Fruit fly (Drosophila melanogaster) whole organism, embryonic: ENCODE measurements around the gene upd1.

Source experiments
- Aef1 ChIP-seq: fragments of 200-800 bp; sonication (Bioruptor generic); IDR thresholded peaks from 3 replicates; pipeline ENCODE4 v1.3.6; 2022; ENCODE audit warnings: missing biosample characterization, missing genetic modification characterization
- B-H2 ChIP-seq: fragments of 200-800 bp; sonication (Bioruptor generic); optimal IDR thresholded peaks from 2 replicates; lab custom pipeline; 2018; ENCODE audit warnings: missing biosample characterization, mild to moderate bottlenecking, missing genetic modification characterization
- Bdp1 ChIP-seq: fragments of 200-800 bp; sonication (Bioruptor generic); optimal IDR thresholded peaks from 3 replicates; lab custom pipeline; 2016; ENCODE audit warnings: missing biosample characterization, missing genetic modification characterization
- CG10366 ChIP-seq: fragments of 200-800 bp; sonication (Bioruptor generic); IDR thresholded peaks from 2 replicates; pipeline ENCODE4 v1.3.6; 2022; ENCODE audit warnings: missing biosample characterization, missing genetic modification characterization
- CG10979 ChIP-seq: fragments of 200-800 bp; sonication (Bioruptor generic); optimal IDR thresholded peaks from 2 replicates; lab custom pipeline; 2018; ENCODE audit warnings: missing biosample characterization, mild to moderate bottlenecking, missing genetic modification characterization, moderate library complexity
- CG11456 ChIP-seq: fragments of 200-800 bp; sonication (Bioruptor generic); IDR thresholded peaks from 3 replicates; pipeline ENCODE4 v1.3.6; 2022; ENCODE audit warnings: missing biosample characterization, missing genetic modification characterization
- CG11504 ChIP-seq: fragments of 200-800 bp; sonication (Bioruptor generic); optimal IDR thresholded peaks from 3 replicates; lab custom pipeline; 2019; ENCODE audit warnings: missing biosample characterization, mild to moderate bottlenecking, missing genetic modification characterization, moderate library complexity
- CG12942 ChIP-seq: fragments of 200-800 bp; sonication (Bioruptor generic); optimal IDR thresholded peaks from 3 replicates; lab custom pipeline; 2016; ENCODE audit warnings: missing biosample characterization, missing genetic modification characterization
- CG13424 ChIP-seq: fragments of 200-800 bp; sonication (Bioruptor generic); optimal IDR thresholded peaks from 2 replicates; lab custom pipeline; 2019; ENCODE audit warnings: missing biosample characterization, mild to moderate bottlenecking, missing genetic modification characterization, moderate library complexity
- CG17612 ChIP-seq: fragments of 200-800 bp; sonication (Bioruptor generic); IDR thresholded peaks from 2 replicates; pipeline ENCODE4 v1.3.6; 2022; ENCODE audit warnings: missing biosample characterization, missing genetic modification characterization
- CG17912 ChIP-seq: fragments of 200-800 bp; sonication (Bioruptor generic); optimal IDR thresholded peaks from 2 replicates; lab custom pipeline; 2018; ENCODE audit warnings: missing biosample characterization, mild to moderate bottlenecking, missing genetic modification characterization
- CG18262 ChIP-seq: fragments of 200-800 bp; optimal IDR thresholded peaks from 3 replicates; lab custom pipeline; 2019; ENCODE audit warnings: missing biosample characterization, mild to moderate bottlenecking, missing genetic modification characterization, moderate library complexity
- CG2678 ChIP-seq: fragments of 200-800 bp; sonication (Bioruptor generic); optimal IDR thresholded peaks from 3 replicates; lab custom pipeline; 2019; ENCODE audit warnings: missing biosample characterization, mild to moderate bottlenecking, missing genetic modification characterization, moderate library complexity
- CG2712 ChIP-seq: fragments of 200-800 bp; optimal IDR thresholded peaks from 3 replicates; lab custom pipeline; 2019; ENCODE audit warnings: missing biosample characterization, mild to moderate bottlenecking, missing genetic modification characterization, moderate library complexity
- CG30431 ChIP-seq: fragments of 200-800 bp; sonication (Bioruptor generic); optimal IDR thresholded peaks from 2 replicates; lab custom pipeline; 2017; ENCODE audit warnings: missing biosample characterization, missing genetic modification characterization
- CG31365 ChIP-seq: fragments of 200-800 bp; sonication (Bioruptor generic); optimal IDR thresholded peaks from 2 replicates; lab custom pipeline; 2018; ENCODE audit warnings: missing biosample characterization, mild to moderate bottlenecking, missing genetic modification characterization
- CG42726 ChIP-seq: fragments of 200-800 bp; sonication (Bioruptor generic); IDR thresholded peaks from 2 replicates; pipeline ENCODE4 v1.3.6; 2022; ENCODE audit warnings: missing biosample characterization, missing genetic modification characterization; ENCODE audit not compliant: partially characterized antibody
- CG6689 ChIP-seq: fragments of 200-800 bp; sonication (Bioruptor generic); IDR thresholded peaks from 2 replicates; pipeline ENCODE4 v1.3.6; 2022; ENCODE audit warnings: missing biosample characterization, missing genetic modification characterization
- CG8290 ChIP-seq, 3 experiments: fragments of 200-800 bp; sonication (Bioruptor generic); optimal IDR thresholded peaks; 2 replicates each; lab custom pipeline; 2016 to 2019; ENCODE audit warnings: missing biosample characterization in 3 of 3, missing genetic modification characterization in 3 of 3, mild to moderate bottlenecking in 2 of 3, moderate library complexity in 1 of 3
- CG8359 ChIP-seq: fragments of 200-800 bp; sonication (Bioruptor generic); optimal IDR thresholded peaks from 2 replicates; lab custom pipeline; 2017; ENCODE audit warnings: missing biosample characterization, mild to moderate bottlenecking, missing genetic modification characterization, borderline replicate concordance
- CG9932 ChIP-seq: fragments of 200-800 bp; sonication (Bioruptor generic); IDR thresholded peaks from 2 replicates; pipeline ENCODE4 v1.3.6; 2022; ENCODE audit warnings: missing biosample characterization, missing genetic modification characterization
- Fer3 ChIP-seq: fragments of 200-800 bp; sonication (Bioruptor generic); optimal IDR thresholded peaks from 2 replicates; lab custom pipeline; 2018; ENCODE audit warnings: missing biosample characterization, mild to moderate bottlenecking, missing genetic modification characterization, moderate library complexity
- Gug ChIP-seq: fragments of 200-800 bp; sonication (Bioruptor generic); IDR thresholded peaks from 4 replicates; pipeline ENCODE4 v1.3.6; 2022; ENCODE audit warnings: missing biosample characterization, missing genetic modification characterization
- HHEX ChIP-seq: fragments of 200-800 bp; sonication (Bioruptor generic); optimal IDR thresholded peaks from 3 replicates; lab custom pipeline; 2017; ENCODE audit warnings: missing biosample characterization, mild to moderate bottlenecking, missing genetic modification characterization, missing genetic modification reagents
- HLH3B ChIP-seq: fragments of 200-800 bp; sonication (Bioruptor generic); IDR thresholded peaks from 2 replicates; pipeline ENCODE4 v1.3.6; 2022; ENCODE audit warnings: missing biosample characterization, missing genetic modification characterization
- HLH54F ChIP-seq: fragments of 200-800 bp; sonication (Bioruptor generic); optimal IDR thresholded peaks from 3 replicates; lab custom pipeline; 2016; ENCODE audit warnings: missing biosample characterization, missing genetic modification characterization
- Hmx ChIP-seq: fragments of 200-800 bp; sonication (Bioruptor generic); optimal IDR thresholded peaks from 2 replicates; lab custom pipeline; 2016; ENCODE audit warnings: missing biosample characterization, missing genetic modification characterization
- Jarid2 ChIP-seq: fragments of 200-800 bp; sonication (Bioruptor generic); optimal IDR thresholded peaks from 3 replicates; lab custom pipeline; 2017; ENCODE audit warnings: mild to moderate bottlenecking, missing biosample characterization, missing genetic modification reagents, missing genetic modification characterization
- Lpt ChIP-seq: fragments of >200 bp; optimal IDR thresholded peaks from 2 replicates; lab custom pipeline; 2018; ENCODE audit warnings: missing biosample characterization, missing genetic modification characterization
- Med ChIP-seq: fragments of 200-800 bp; sonication (Bioruptor generic); peaks from one replicate; lab custom pipeline; 2016; ENCODE audit warnings: missing biosample characterization, missing genetic modification characterization, mild to moderate bottlenecking, inconsistent platforms, moderate library complexity
- Myb ChIP-seq: fragments of 200-800 bp; sonication (Bioruptor generic); optimal IDR thresholded peaks from 2 replicates; lab custom pipeline; 2016; ENCODE audit warnings: missing biosample characterization, missing genetic modification characterization
- NFAT ChIP-seq: fragments of 200-800 bp; sonication (Bioruptor generic); IDR thresholded peaks from 2 replicates; pipeline ENCODE4 v1.3.6; 2022; ENCODE audit warnings: missing biosample characterization, missing genetic modification characterization
- Nf-YB ChIP-seq: fragments of 200-800 bp; sonication (Bioruptor generic); optimal IDR thresholded peaks from 3 replicates; lab custom pipeline; 2019; ENCODE audit warnings: missing biosample characterization, mild to moderate bottlenecking, missing genetic modification characterization, moderate library complexity
- Rx ChIP-seq: fragments of 200-800 bp; sonication (Bioruptor generic); IDR thresholded peaks from 2 replicates; pipeline ENCODE4 v1.3.6; 2022; ENCODE audit warnings: missing biosample characterization, missing genetic modification characterization
- Xrp1 ChIP-seq: fragments of 200-800 bp; sonication (Bioruptor generic); IDR thresholded peaks from 2 replicates; pipeline ENCODE4 v1.3.6; 2022; ENCODE audit warnings: missing biosample characterization, missing genetic modification characterization
- ara ChIP-seq: fragments of 200-800 bp; sonication (Bioruptor generic); IDR thresholded peaks from 2 replicates; pipeline ENCODE4 v1.3.6; 2022; ENCODE audit warnings: missing biosample characterization, missing genetic modification characterization
- bowl ChIP-seq: fragments of 200-800 bp; sonication (Bioruptor generic); IDR thresholded peaks from 2 replicates; pipeline ENCODE4 v1.3.6; 2022; ENCODE audit warnings: missing biosample characterization, missing genetic modification characterization
- crol ChIP-seq: fragments of 200-800 bp; sonication (Bioruptor generic); IDR thresholded peaks from 2 replicates; pipeline ENCODE4 v1.3.6; 2022; ENCODE audit warnings: missing biosample characterization, missing genetic modification characterization
- dimm ChIP-seq: fragments of 200-800 bp; sonication (Bioruptor generic); IDR thresholded peaks from 2 replicates; pipeline ENCODE4 v1.3.6; 2022; ENCODE audit warnings: missing biosample characterization, missing genetic modification characterization
- fu2 ChIP-seq: fragments of 200-800 bp; sonication (Bioruptor generic); optimal IDR thresholded peaks from 2 replicates; lab custom pipeline; 2016; ENCODE audit warnings: missing biosample characterization, missing genetic modification characterization
- gsb ChIP-seq: fragments of 200-800 bp; sonication (Bioruptor generic); IDR thresholded peaks from 2 replicates; pipeline ENCODE4 v1.3.6; 2022; ENCODE audit warnings: missing biosample characterization, missing genetic modification characterization
- ind ChIP-seq: fragments of 200-800 bp; sonication (Bioruptor generic); optimal IDR thresholded peaks from 3 replicates; lab custom pipeline; 2016; ENCODE audit warnings: missing biosample characterization, missing genetic modification characterization
- oc ChIP-seq: fragments of 200-800 bp; sonication (Bioruptor generic); optimal IDR thresholded peaks from 2 replicates; lab custom pipeline; 2018; ENCODE audit warnings: missing biosample characterization, mild to moderate bottlenecking, missing genetic modification characterization, moderate library complexity
- pho ChIP-seq: fragments of 200-800 bp; sonication (Bioruptor generic); optimal IDR thresholded peaks from 2 replicates; lab custom pipeline; 2016; ENCODE audit warnings: missing biosample characterization, missing genetic modification characterization
- pita ChIP-seq: fragments of 200-800 bp; sonication (Bioruptor generic); optimal IDR thresholded peaks from 2 replicates; lab custom pipeline; 2017; ENCODE audit warnings: missing biosample characterization, mild to moderate bottlenecking, missing genetic modification characterization
- scrt ChIP-seq: fragments of 200-800 bp; sonication (Bioruptor generic); optimal IDR thresholded peaks from 2 replicates; lab custom pipeline; 2018; ENCODE audit warnings: missing biosample characterization, mild to moderate bottlenecking, missing genetic modification characterization, moderate library complexity
- sens-2 ChIP-seq: fragments of 200-800 bp; sonication (Bioruptor generic); IDR thresholded peaks from 2 replicates; pipeline ENCODE4 v1.3.6; 2022; ENCODE audit warnings: missing biosample characterization, missing genetic modification characterization
- so ChIP-seq: fragments of 200-800 bp; sonication (Bioruptor generic); IDR thresholded peaks from 3 replicates; pipeline ENCODE4 v1.3.6; 2022; ENCODE audit warnings: missing biosample characterization, missing genetic modification characterization
- tna ChIP-seq: fragments of 200-800 bp; sonication (Bioruptor generic); IDR thresholded peaks from 2 replicates; pipeline ENCODE4 v1.3.6; 2022; ENCODE audit warnings: missing biosample characterization, missing genetic modification characterization; ENCODE audit not compliant: partially characterized antibody
- vvl ChIP-seq: fragments of 200-800 bp; sonication (Bioruptor generic); IDR thresholded peaks from 2 replicates; pipeline ENCODE4 v1.3.6; 2022; ENCODE audit warnings: missing biosample characterization, missing genetic modification characterization
- wor ChIP-seq: fragments of 200-800 bp; sonication (Bioruptor generic); IDR thresholded peaks from 2 replicates; pipeline ENCODE4 v1.3.6; 2022; ENCODE audit warnings: missing biosample characterization, missing genetic modification characterization

Gene upd1

DNA sequence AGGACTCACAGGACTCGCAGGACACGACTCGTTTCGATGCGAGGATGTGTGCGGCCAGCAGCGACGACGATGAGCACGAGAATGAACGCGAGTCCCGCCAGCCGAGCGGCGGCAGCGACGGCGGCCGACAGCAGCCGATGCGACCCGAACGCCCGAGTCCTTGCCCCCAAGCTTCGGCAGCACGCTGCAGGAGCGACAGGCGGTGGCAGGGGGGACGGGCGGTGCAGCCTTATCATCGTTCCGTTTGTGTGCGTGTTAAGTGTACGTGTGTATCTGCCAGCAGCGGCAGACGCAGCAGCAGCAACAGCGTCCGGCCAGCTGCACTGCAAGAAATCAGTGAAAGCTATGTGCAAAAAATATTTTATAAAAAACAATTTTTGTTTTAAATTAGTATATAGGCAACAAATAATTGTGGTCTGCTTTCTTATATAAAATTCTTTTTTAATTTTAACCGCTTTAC, 47.1 kb upstream of the upd1 start, which contains the start of gene kairos (continued):
- TF ChIP-seq CG10979 (tag; lab: Kevin White, UChicago) = peak; percentile 32
- 0 out of 2 replicates have a peak, but pooled peaks have one; percentile 9 for TF ChIP-seq sens-2 (GFP tag; lab: Robert Waterston, UW)
- no peak for TF ChIP-seq gsb
- no peak for TF ChIP-seq bowl (GFP tag; lab: Robert Waterston, UW)
- TF ChIP-seq NFAT (GFP tag; lab: Robert Waterston, UW) = no peak
- no peak for TF ChIP-seq Myb (GFP tag; lab: Kevin White, UChicago)
- TF ChIP-seq HHEX = peak; percentile 29
- no peak for TF ChIP-seq B-H2 (GFP tag; lab: Kevin White, UChicago)
- no peak for TF ChIP-seq CG42726 (GFP tag; lab: Robert Waterston, UW)
- TF ChIP-seq crol (GFP tag; lab: Robert Waterston, UW) = peak; percentile 69
- peak; percentile 40 for TF ChIP-seq HLH3B (GFP tag; lab: Robert Waterston, UW)
- 0 out of 3 replicates have a peak, but pooled peaks have one; percentile 34 for TF ChIP-seq CG11456
- peak; percentile 39 for TF ChIP-seq CG2678 (tag; lab: Kevin White, UChicago)
- no peak for TF ChIP-seq Bdp1
- TF ChIP-seq pho (GFP tag; lab: Kevin White, UChicago) = no peak
- peak; percentile 38 for TF ChIP-seq CG11504 (tag; lab: Kevin White, UChicago)
- TF ChIP-seq CG9932 = peak; percentile 32; the same call in 1 of the 2 replicates
- TF ChIP-seq ind (GFP tag; lab: Kevin White, UChicago) = peak; percentile 7
- peak; percentile 45 for TF ChIP-seq CG13424
- TF ChIP-seq Jarid2 = no peak
- TF ChIP-seq tna = no peak
- TF ChIP-seq Fer3 (tag; lab: Kevin White, UChicago) = peak; percentile 21
- peak; percentile 70 for TF ChIP-seq Med
- TF ChIP-seq vvl (GFP tag; lab: Robert Waterston, UW) = 0 out of 2 replicates have a peak, but pooled peaks have one; percentile 13
- no peak for TF ChIP-seq Nf-YB (GFP tag; lab: Kevin White, UChicago)
- peak; percentile 8 for TF ChIP-seq CG18262 (tag; lab: Kevin White, UChicago)
- peak; percentile 40; the same call in 1 of the 2 replicates for TF ChIP-seq Xrp1 (GFP tag; lab: Robert Waterston, UW)
- TF ChIP-seq so (GFP tag; lab: Robert Waterston, UW) = no peak
- no peak for TF ChIP-seq CG12942 (GFP tag; lab: Kevin White, UChicago)
- no peak for TF ChIP-seq Gug (GFP tag; lab: Robert Waterston, UW)
- TF ChIP-seq fu2 (GFP tag; lab: Kevin White, UChicago) = no peak
- peak; percentile 20; the same call in 1 of the 2 replicates for TF ChIP-seq dimm
- TF ChIP-seq oc = no peak
- TF ChIP-seq CG2712 = peak; percentile 27
- TF ChIP-seq scrt (GFP tag; lab: Kevin White, UChicago) = peak; percentile 67
- TF ChIP-seq HLH54F (GFP tag; lab: Kevin White, UChicago) = no peak
- TF ChIP-seq CG31365 = no peak
- TF ChIP-seq Rx (GFP tag; lab: Robert Waterston, UW) = peak; percentile 30; the same call in 1 of the 2 replicates
- no peak for TF ChIP-seq pita (GFP tag; lab: Kevin White, UChicago)
- TF ChIP-seq CG10366 = 0 out of 2 replicates have a peak, but pooled peaks have one; percentile 15
- no peak for TF ChIP-seq CG30431
- TF ChIP-seq wor = no peak
- TF ChIP-seq Hmx (GFP tag; lab: Kevin White, UChicago) = no peak
- TF ChIP-seq CG6689 (GFP tag; lab: Robert Waterston, UW) = peak; percentile 35; the same call in 1 of the 2 replicates
- no peak for TF ChIP-seq CG17612 (GFP tag; lab: Robert Waterston, UW)
- no peak for TF ChIP-seq CG8290 (GFP tag; optimal IDR thresholded peaks at IDR 0.05; lab: Kevin White, UChicago)
- peak in 1 of 2 experiments; percentile 32 for TF ChIP-seq CG8290 (tag; optimal IDR thresholded peaks at IDR 0.05; lab: Kevin White, UChicago)
- TF ChIP-seq CG17912 (GFP tag; lab: Kevin White, UChicago) = no peak
- 0 out of 2 replicates have a peak, but pooled peaks have one; percentile 23 for TF ChIP-seq ara (GFP tag; lab: Robert Waterston, UW)
- TF ChIP-seq Lpt = no peak
- TF ChIP-seq CG8359 (GFP tag; lab: Kevin White, UChicago) = no peak
- peak; percentile 49; the same call in 2 of the 3 replicates for TF ChIP-seq Aef1 (GFP tag; lab: Robert Waterston, UW)
